Worm (Caenorhabditis elegans) whole organism, L4/young adult: ENCODE measurements around the gene W06G6.9.
"Not testable (repeated sequence)": the region's sequence is repeated elsewhere in the genome, so short reads cannot be mapped to it uniquely, and the experiment has no call there.

Experiments used
- W03F9.2 ChIP-seq: fragments of 150-350 bp; optimal IDR thresholded peaks from 2 replicates; lab custom pipeline; 2014; ENCODE audit warnings: missing biosample characterization, missing genetic modification characterization
- dao-5 ChIP-seq: sonication (generic microtip); optimal IDR thresholded peaks from 2 replicates; lab custom pipeline; 2016; ENCODE audit warnings: missing genotype, missing genetic modification characterization, moderate library complexity, missing compliant biosample characterization
- him-1 ChIP-seq: sonication (generic microtip); optimal IDR thresholded peaks from 2 replicates; lab custom pipeline; 2016; ENCODE audit warnings: missing genotype, missing genetic modification reagents, missing genetic modification characterization, missing compliant biosample characterization

Gene W06G6.9

DNA sequence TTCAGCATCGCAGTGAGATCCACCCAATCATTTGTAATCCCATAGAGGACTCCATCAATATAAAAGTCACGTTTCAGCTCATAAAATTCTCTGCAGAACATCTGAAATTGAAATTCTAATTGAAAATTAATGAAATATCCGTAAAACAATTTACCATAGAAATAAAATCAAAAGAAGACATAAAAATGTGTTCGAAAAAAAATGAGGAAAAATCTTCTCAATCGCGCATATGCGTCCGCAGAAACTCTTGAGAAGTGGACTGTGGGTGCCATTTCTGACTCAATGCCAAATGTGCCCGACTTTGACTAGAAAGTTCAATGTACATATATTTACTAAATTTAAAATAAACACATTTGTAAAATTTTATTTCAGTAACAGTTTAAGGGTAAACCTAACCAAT lies 22.2 kb upstream of the W06G6.9 start, which contains the start of gene F14F8.9:
Gene F14F8.9 (minus strand): TSS at position 101 of the 400 bp plus-strand sequence.
- no peak for TF ChIP-seq W03F9.2 (tag; lab: Kevin White, UChicago)
- TF ChIP-seq dao-5 (tag; lab: Kevin White, UChicago): no peak
- no peak for TF ChIP-seq him-1 (tag; lab: Kevin White, UChicago)

- no peak for TF ChIP-seq him-1 (tag; lab: Kevin White, UChicago)
- no peak for TF ChIP-seq dao-5 (tag; lab: Kevin White, UChicago)
Measured at ce11 chrV:16666647-16667046, 20.4 kb upstream of the W06G6.9 start, which contains the start of gene F14F8.14. Gene F14F8.14, minus strand, starts transcription at chrV:16666747.

- TF ChIP-seq him-1, dao-5, W03F9.2 (tag; lab: Kevin White, UChicago): not testable (repeated sequence)
Measured at ce11 chrV:16660816-16661215, 14.5 kb upstream of the W06G6.9 start, which contains the start of gene Y70C5B.2. Gene Y70C5B.2, minus strand, starts transcription at chrV:16660916.

- TF ChIP-seq W03F9.2, him-1, dao-5 (tag; lab: Kevin White, UChicago): not testable (repeated sequence)
Measured at ce11 chrV:16654242-16654641, 8.0 kb upstream of the W06G6.9 start, which contains the start of gene W06G6.15. Gene W06G6.15, plus strand, starts transcription at chrV:16654542.

ce11 chrV:16649200-16649599 lies 2.9 kb upstream of the W06G6.9 start, which contains the start of gene W06G6.11:
Gene W06G6.11, minus strand, starts transcription at chrV:16649300.
- TF ChIP-seq him-1, W03F9.2, dao-5 (tag; lab: Kevin White, UChicago): not testable (repeated sequence)

ce11 chrV:16648317-16649018 lies 2.2 kb upstream of the W06G6.9 start, which contains the start of gene W06G6.20:
Gene W06G6.20, minus strand, starts transcription at chrV:16648367.
- no peak for TF ChIP-seq W03F9.2 (tag; lab: Kevin White, UChicago)
- no peak for TF ChIP-seq him-1 (tag; lab: Kevin White, UChicago)
- no peak for TF ChIP-seq dao-5 (tag; lab: Kevin White, UChicago)

ce11 chrV:16647093-16647492 lies 821 bp upstream of the W06G6.9 start, which contains the start of gene W06G6.10:
Gene W06G6.10, minus strand, starts transcription at chrV:16647193.
- TF ChIP-seq him-1 (tag; lab: Kevin White, UChicago) (no peak), W03F9.2 (tag; lab: Kevin White, UChicago) (no peak), dao-5 (tag; lab: Kevin White, UChicago) (no peak)

ce11 chrV:16645201-16645940 lies 901 bp downstream of the W06G6.9 start, which contains the start of gene W06G6.17:
Gene W06G6.17, minus strand, starts transcription at chrV:16645251.
- TF ChIP-seq W03F9.2 (tag; lab: Kevin White, UChicago): no peak
- no peak for TF ChIP-seq him-1 (tag; lab: Kevin White, UChicago)
- TF ChIP-seq dao-5 (tag; lab: Kevin White, UChicago): no peak

DNA sequence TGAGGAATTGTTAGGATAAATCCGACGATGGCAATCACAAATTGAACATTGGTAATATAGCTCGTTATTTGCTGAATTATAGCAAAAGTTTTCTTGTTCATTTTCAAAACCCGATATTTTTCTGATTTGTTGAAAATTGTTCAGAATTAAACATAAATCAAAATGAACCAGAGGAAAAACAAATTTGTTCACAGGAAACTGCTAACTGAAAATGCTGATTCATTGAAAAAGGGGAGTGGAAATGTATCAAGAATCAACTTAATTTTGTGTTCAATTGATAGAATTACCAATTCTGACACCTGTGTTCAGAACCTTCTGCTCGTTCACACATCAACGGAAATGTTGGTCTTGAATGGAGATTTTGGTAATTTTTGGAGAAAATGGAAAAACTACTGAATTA lies 2.7 kb downstream of the W06G6.9 start, which contains the start of gene srw-77:
Gene srw-77 (minus strand): TSS at position 101 of the 400 bp plus-strand sequence.
- TF ChIP-seq dao-5 (tag; lab: Kevin White, UChicago): no peak
- TF ChIP-seq him-1 (tag; lab: Kevin White, UChicago): no peak
- TF ChIP-seq W03F9.2 (tag; lab: Kevin White, UChicago): no peak

ce11 chrV:16640366-16640765 lies 5.9 kb downstream of the W06G6.9 start:
- TF ChIP-seq him-1 (tag; lab: Kevin White, UChicago) (no peak), dao-5 (tag; lab: Kevin White, UChicago) (no peak), W03F9.2 (tag; lab: Kevin White, UChicago) (no peak)

- TF ChIP-seq W03F9.2 (tag; lab: Kevin White, UChicago): no peak
- TF ChIP-seq dao-5 (tag; lab: Kevin White, UChicago): no peak
- no peak for TF ChIP-seq him-1 (tag; lab: Kevin White, UChicago)
Measured at ce11 chrV:16638204-16638603, 8.1 kb downstream of the W06G6.9 start, which contains the start of gene srw-76. Gene srw-76, minus strand, starts transcription at chrV:16638304.

- TF ChIP-seq dao-5 (tag; lab: Kevin White, UChicago) (no peak), W03F9.2 (tag; lab: Kevin White, UChicago) (no peak), him-1 (tag; lab: Kevin White, UChicago) (no peak)
Measured at ce11 chrV:16635911-16636310, 10.4 kb downstream of the W06G6.9 start, which contains the start of gene mltn-11. Gene mltn-11, plus strand, starts transcription at chrV:16636186.
